Worm (Caenorhabditis elegans) whole organism, L4 larva: ENCODE data around the gene T22F7.4.

Experiments
- D1046.2 ChIP-seq: fragments of 200-800 bp; sonication (Bioruptor generic); IDR thresholded peaks from 2 replicates; pipeline ENCODE4 v1.3.6; 2022; ENCODE audit warnings: missing genetic modification characterization, missing compliant biosample characterization
- F49E8.2 ChIP-seq: sonication (generic microtip); optimal IDR thresholded peaks from 2 replicates; lab custom pipeline; 2016; ENCODE audit warnings: missing compliant biosample characterization, mild to moderate bottlenecking, missing genetic modification characterization, borderline replicate concordance
- R02D3.7 ChIP-seq: fragments of 150-350 bp; sonication (generic microtip); optimal IDR thresholded peaks from 3 replicates; lab custom pipeline; 2014; ENCODE audit warnings: missing biosample characterization, missing genetic modification characterization
- Y105C5A.15 ChIP-seq: fragments of 200-800 bp; sonication (Bioruptor generic); IDR thresholded peaks from 2 replicates; pipeline ENCODE4 v1.3.6; 2022; ENCODE audit warnings: missing genetic modification characterization, missing compliant biosample characterization
- aha-1 ChIP-seq: fragments of 150-350 bp; peaks from one replicate; lab custom pipeline; 2014; ENCODE audit warnings: missing biosample characterization, missing genetic modification characterization
- aly-2 ChIP-seq: sonication (generic microtip); optimal IDR thresholded peaks from 2 replicates; lab custom pipeline; 2018; ENCODE audit warnings: missing biosample characterization, missing genetic modification characterization
- arid-1 ChIP-seq: fragments of 200-800 bp; sonication (Bioruptor generic); conservative IDR thresholded peaks from 2 replicates; pipeline ENCODE4 v1.3.6; 2022; ENCODE audit warnings: missing genetic modification reagents, missing genetic modification characterization, missing compliant biosample characterization
- ceh-32 ChIP-seq: sonication (generic microtip); optimal IDR thresholded peaks from 2 replicates; lab custom pipeline; 2016; ENCODE audit warnings: mild to moderate bottlenecking, missing genetic modification characterization, missing compliant biosample characterization; ENCODE audit not compliant: poor library complexity
- ceh-82 ChIP-seq: sonication (generic microtip); optimal IDR thresholded peaks from 2 replicates; lab custom pipeline; 2017; ENCODE audit warnings: missing biosample characterization, missing genetic modification characterization
- cey-2 ChIP-seq: sonication (generic microtip); optimal IDR thresholded peaks from 3 replicates; lab custom pipeline; 2017; ENCODE audit warnings: missing genetic modification characterization, mild to moderate bottlenecking, missing compliant biosample characterization, antibody characterized with exemption, borderline replicate concordance; ENCODE audit not compliant: insufficient read depth
- ctbp-1 ChIP-seq: fragments of 200-800 bp; sonication (Bioruptor generic); IDR thresholded peaks from 2 replicates; pipeline ENCODE4 v1.3.6; 2022; ENCODE audit warnings: missing genetic modification reagents, missing genetic modification characterization, missing compliant biosample characterization
- dmd-9 ChIP-seq: fragments of 200-800 bp; sonication (Bioruptor generic); IDR thresholded peaks from 2 replicates; pipeline ENCODE4 v1.3.6; 2022; ENCODE audit warnings: missing genetic modification reagents, missing genetic modification characterization, missing compliant biosample characterization
- dve-1 ChIP-seq: sonication (generic microtip); optimal IDR thresholded peaks from 2 replicates; lab custom pipeline; 2017; ENCODE audit warnings: antibody characterized with exemption, mild to moderate bottlenecking, missing genetic modification characterization, missing compliant biosample characterization; ENCODE audit not compliant: insufficient read depth
- egl-27 ChIP-seq: sonication (generic microtip); optimal IDR thresholded peaks from 3 replicates; lab custom pipeline; 2017; ENCODE audit warnings: missing biosample characterization, missing genetic modification reagents, missing genetic modification characterization
- egl-43 ChIP-seq: fragments of 200-800 bp; sonication (Bioruptor generic); IDR thresholded peaks from 2 replicates; pipeline ENCODE4 v1.3.6; 2022; ENCODE audit warnings: missing genetic modification reagents, missing genetic modification characterization, missing compliant biosample characterization
- fos-1 ChIP-seq: fragments of 150-350 bp; optimal IDR thresholded peaks from 2 replicates; lab custom pipeline; 2014; ENCODE audit warnings: missing biosample characterization, missing genetic modification characterization
- hif-1 ChIP-seq, 2 experiments: sonication (generic microtip); optimal IDR thresholded peaks; 2 replicates each; lab custom pipeline; 2016 to 2017; ENCODE audit warnings: missing compliant biosample characterization in 2 of 2, missing genetic modification characterization in 2 of 2, missing genetic modification reagents in 2 of 2, missing genotype in 2 of 2, mild to moderate bottlenecking in 1 of 2
- lin-1 ChIP-seq: fragments of 200-800 bp; sonication (Bioruptor generic); IDR thresholded peaks from 2 replicates; pipeline ENCODE4 v1.3.6; 2022; ENCODE audit warnings: missing genetic modification reagents, missing genetic modification characterization, missing compliant biosample characterization
- lin-13 ChIP-seq: fragments of 150-350 bp; optimal IDR thresholded peaks from 2 replicates; lab custom pipeline; 2014; ENCODE audit warnings: missing biosample characterization, missing genetic modification reagents, missing genetic modification characterization
- lin-15B ChIP-seq: fragments of 150-350 bp; sonication (generic microtip); optimal IDR thresholded peaks from 3 replicates; lab custom pipeline; 2014; ENCODE audit warnings: missing biosample characterization, missing genetic modification characterization
- lin-29 ChIP-seq: fragments of 200-800 bp; sonication (Bioruptor generic); IDR thresholded peaks from 2 replicates; pipeline ENCODE4 v1.3.6; 2022; ENCODE audit warnings: missing genetic modification reagents, missing genetic modification characterization, missing compliant biosample characterization
- lin-38 ChIP-seq: fragments of 200-800 bp; sonication (Bioruptor generic); IDR thresholded peaks from 2 replicates; pipeline ENCODE4 v1.3.6; 2022; ENCODE audit warnings: missing genetic modification reagents, missing genetic modification characterization, missing compliant biosample characterization
- lin-39 ChIP-seq: fragments of 150-350 bp; optimal IDR thresholded peaks from 2 replicates; lab custom pipeline; 2014; ENCODE audit warnings: missing biosample characterization, missing genetic modification reagents, missing genetic modification characterization
- lir-3 ChIP-seq: sonication (generic microtip); optimal IDR thresholded peaks from 2 replicates; lab custom pipeline; 2016; ENCODE audit warnings: mild to moderate bottlenecking, missing genetic modification characterization, missing compliant biosample characterization
- madf-5 ChIP-seq, 2 experiments: fragments of 200-800 bp; sonication (Bioruptor generic); IDR thresholded peaks; 2 replicates each; pipeline ENCODE4 v1.3.6; 2022; ENCODE audit warnings: missing compliant biosample characterization in 2 of 2, missing genetic modification characterization in 2 of 2
- madf-9 ChIP-seq: fragments of 200-800 bp; sonication (Bioruptor generic); conservative IDR thresholded peaks from 2 replicates; pipeline ENCODE4 v1.3.6; 2022; ENCODE audit warnings: missing genetic modification reagents, missing genetic modification characterization, missing compliant biosample characterization
- mdl-1 ChIP-seq, 2 experiments: fragments of 150-350 bp in 1 of 2; sonication (generic microtip) in 1 of 2; optimal IDR thresholded peaks; 2 replicates each; lab custom pipeline; 2014 to 2017; ENCODE audit warnings: missing biosample characterization in 2 of 2, missing genetic modification characterization in 2 of 2
- mdt-29 ChIP-seq: fragments of 200-800 bp; sonication (Bioruptor generic); IDR thresholded peaks from 2 replicates; pipeline ENCODE4 v1.3.6; 2022; ENCODE audit warnings: missing genetic modification reagents, missing genetic modification characterization, missing compliant biosample characterization
- mxl-2 ChIP-seq: fragments of 200-800 bp; sonication (Bioruptor generic); conservative IDR thresholded peaks from 2 replicates; pipeline ENCODE4 v1.3.6; 2022; ENCODE audit warnings: missing genetic modification reagents, missing genetic modification characterization, missing compliant biosample characterization
- nhr-10 ChIP-seq: fragments of 150-350 bp; optimal IDR thresholded peaks from 2 replicates; lab custom pipeline; 2014; ENCODE audit warnings: missing biosample characterization, missing genetic modification characterization
- nhr-11 ChIP-seq: fragments of 150-350 bp; optimal IDR thresholded peaks from 2 replicates; lab custom pipeline; 2014; ENCODE audit warnings: missing biosample characterization, missing genetic modification characterization
- nhr-237 ChIP-seq: sonication (generic microtip); optimal IDR thresholded peaks from 2 replicates; lab custom pipeline; 2017; ENCODE audit warnings: missing biosample characterization, missing genetic modification characterization
- nhr-25 ChIP-seq: sonication (generic microtip); optimal IDR thresholded peaks from 2 replicates; lab custom pipeline; 2017; ENCODE audit warnings: missing genetic modification characterization, mild to moderate bottlenecking, missing compliant biosample characterization, antibody characterized with exemption, moderate library complexity, borderline replicate concordance; ENCODE audit not compliant: insufficient read depth
- nhr-28 ChIP-seq: fragments of 150-350 bp; optimal IDR thresholded peaks from 2 replicates; lab custom pipeline; 2014; ENCODE audit warnings: missing biosample characterization, missing genetic modification characterization
- nhr-77 ChIP-seq: fragments of 150-350 bp; optimal IDR thresholded peaks from 2 replicates; lab custom pipeline; 2014; ENCODE audit warnings: missing biosample characterization, missing genetic modification characterization
- rbr-2 ChIP-seq: sonication (generic microtip); optimal IDR thresholded peaks from 2 replicates; lab custom pipeline; 2016; ENCODE audit warnings: missing genotype, missing genetic modification characterization, missing compliant biosample characterization
- saeg-2 ChIP-seq: fragments of 200-800 bp; sonication (Bioruptor generic); IDR thresholded peaks from 2 replicates; pipeline ENCODE4 v1.3.6; 2022; ENCODE audit warnings: missing genetic modification reagents, missing genetic modification characterization, missing compliant biosample characterization
- snpc-4 ChIP-seq: fragments of 150-350 bp; optimal IDR thresholded peaks from 2 replicates; lab custom pipeline; 2014; ENCODE audit warnings: missing biosample characterization, missing genetic modification characterization
- tag-97 ChIP-seq: fragments of 200-800 bp; sonication (Bioruptor generic); IDR thresholded peaks from 2 replicates; pipeline ENCODE4 v1.3.6; 2022; ENCODE audit warnings: missing genetic modification characterization, missing compliant biosample characterization
- tra-1 ChIP-seq: fragments of 200-800 bp; sonication (Bioruptor generic); IDR thresholded peaks from 2 replicates; pipeline ENCODE4 v1.3.6; 2022; ENCODE audit warnings: missing genetic modification reagents, missing genetic modification characterization, missing compliant biosample characterization
- vab-7 ChIP-seq: fragments of 200-800 bp; sonication (Bioruptor generic); IDR thresholded peaks from 2 replicates; pipeline ENCODE4 v1.3.6; 2022; ENCODE audit warnings: missing genetic modification reagents, missing genetic modification characterization, missing compliant biosample characterization
- zag-1 ChIP-seq: fragments of 150-350 bp; optimal IDR thresholded peaks from 2 replicates; lab custom pipeline; 2014; ENCODE audit warnings: missing biosample characterization, missing genetic modification characterization
- zfp-2 ChIP-seq: sonication (generic microtip); optimal IDR thresholded peaks from 2 replicates; lab custom pipeline; 2016; ENCODE audit warnings: mild to moderate bottlenecking, missing genetic modification characterization, missing compliant biosample characterization
- zip-11 ChIP-seq: fragments of 200-800 bp; sonication (Bioruptor generic); IDR thresholded peaks from 2 replicates; pipeline ENCODE4 v1.3.6; 2022; ENCODE audit warnings: missing genetic modification characterization, missing compliant biosample characterization

Gene T22F7.4

ce11 chrIII:537054-537453 is 10.3 kb upstream of the T22F7.4 start:
- TF ChIP-seq egl-27 (tag; lab: Kevin White, UChicago), result no peak
- TF ChIP-seq aha-1 (tag; lab: Kevin White, UChicago), result peak; percentile 92

ce11 chrIII:536297-536696 is 9.6 kb upstream of the T22F7.4 start:
- 0 out of 2 replicates have a peak, but pooled peaks have one; percentile 17 for TF ChIP-seq egl-43 (GFP tag; lab: Robert Waterston, UW)

ce11 chrIII:535266-536107 is 8.8 kb upstream of the T22F7.4 start:
- TF ChIP-seq madf-5 (GFP tag; IDR thresholded peaks at IDR 0.05; lab: Robert Waterston, UW), result peak in 1 of 2 experiments; percentile 67; a peak in 1 of 4 replicates
- TF ChIP-seq dve-1 (tag; lab: Kevin White, UChicago), result peak; percentile 67
- no peak for TF ChIP-seq cey-2 (tag; lab: Kevin White, UChicago)
- TF ChIP-seq D1046.2 (GFP tag; lab: Robert Waterston, UW), result peak; percentile 43; the same call in 1 of the 2 replicates
- peak; percentile 72; the same call in 1 of the 2 replicates for TF ChIP-seq egl-43 (GFP tag; lab: Robert Waterston, UW)
- TF ChIP-seq lin-1 (GFP tag; lab: Robert Waterston, UW), result 0 out of 2 replicates have a peak, but pooled peaks have one; percentile 19
- TF ChIP-seq F49E8.2 (tag; lab: Kevin White, UChicago), result no peak
- TF ChIP-seq mxl-2 (GFP tag; lab: Robert Waterston, UW), result no peak
- TF ChIP-seq ceh-82 (tag; lab: Kevin White, UChicago), result no peak
- TF ChIP-seq fos-1, result no peak
- no peak for TF ChIP-seq zfp-2 (tag; lab: Kevin White, UChicago)
- TF ChIP-seq mdt-29 (GFP tag; lab: Robert Waterston, UW), result no peak
- TF ChIP-seq vab-7 (GFP tag; lab: Robert Waterston, UW), result no peak; the same call in 1 of the 2 replicates
- TF ChIP-seq lin-38 (GFP tag; lab: Robert Waterston, UW), result no peak
- no peak for TF ChIP-seq rbr-2 (tag; lab: Kevin White, UChicago)
- TF ChIP-seq nhr-11 (tag; lab: Kevin White, UChicago), result no peak
- no peak for TF ChIP-seq hif-1 (tag; optimal IDR thresholded peaks at IDR 0.05; lab: Kevin White, UChicago)
- TF ChIP-seq lir-3 (tag; lab: Kevin White, UChicago), result peak; percentile 56
- no peak for TF ChIP-seq lin-13 (GFP tag; lab: Kevin White, UChicago)
- peak; percentile 72; the same call in 1 of the 2 replicates for TF ChIP-seq tra-1 (GFP tag; lab: Robert Waterston, UW)
- peak; percentile 54; the same call in 1 of the 2 replicates for TF ChIP-seq dmd-9 (GFP tag; lab: Robert Waterston, UW)
- no peak for TF ChIP-seq lin-39 (tag; lab: Kevin White, UChicago)
- TF ChIP-seq zip-11 (GFP tag; lab: Robert Waterston, UW), result no peak
- no peak for TF ChIP-seq nhr-237 (tag; lab: Kevin White, UChicago)
- TF ChIP-seq R02D3.7 (tag; lab: Kevin White, UChicago), result no peak
- TF ChIP-seq mdl-1 (tag; optimal IDR thresholded peaks at IDR 0.05; lab: Kevin White, UChicago), result no peak
- TF ChIP-seq nhr-28 (tag; lab: Kevin White, UChicago), result peak; percentile 39
- no peak for TF ChIP-seq snpc-4 (tag; lab: Kevin White, UChicago)
- no peak for TF ChIP-seq nhr-10 (tag; lab: Kevin White, UChicago)
- no peak for TF ChIP-seq nhr-77 (tag; lab: Kevin White, UChicago)
- 0 out of 2 replicates have a peak, but pooled peaks have one; percentile 42 for TF ChIP-seq saeg-2 (GFP tag; lab: Robert Waterston, UW)
- TF ChIP-seq lin-15B, result no peak
- TF ChIP-seq madf-9, result 0 out of 2 replicates have a peak, but pooled peaks have one; percentile 54
- TF ChIP-seq Y105C5A.15 (GFP tag; lab: Robert Waterston, UW), result no peak
- TF ChIP-seq ceh-32 (tag; lab: Kevin White, UChicago), result no peak
- no peak for TF ChIP-seq lin-29 (GFP tag; lab: Robert Waterston, UW)
- peak; percentile 55; the same call in 1 of the 2 replicates for TF ChIP-seq arid-1 (GFP tag; lab: Robert Waterston, UW)
- TF ChIP-seq tag-97 (GFP tag; lab: Robert Waterston, UW), result no peak
- no peak for TF ChIP-seq nhr-25 (tag; lab: Kevin White, UChicago)
- TF ChIP-seq aly-2 (tag; lab: Kevin White, UChicago), result no peak
- no peak for TF ChIP-seq zag-1
- TF ChIP-seq ctbp-1 (GFP tag; lab: Robert Waterston, UW), result 0 out of 2 replicates have a peak, but pooled peaks have one; percentile 28
